Fruit fly (Drosophila melanogaster) whole organism, prepupa: ENCODE measurements around the gene IA-2.

Source experiments
- Blimp-1 ChIP-seq: fragments of 200-800 bp; sonication (Bioruptor generic); optimal IDR thresholded peaks from 3 replicates; lab custom pipeline; 2017; ENCODE audit warnings: missing biosample characterization, missing genetic modification characterization, mild to moderate bottlenecking, moderate library complexity, missing genetic modification reagents
- CG10669 ChIP-seq: fragments of 200-800 bp; sonication (Bioruptor generic); optimal IDR thresholded peaks from 3 replicates; lab custom pipeline; 2018; ENCODE audit warnings: missing biosample characterization, mild to moderate bottlenecking, missing genetic modification characterization, moderate library complexity
- CG11294 ChIP-seq: fragments of 200-800 bp; sonication (Bioruptor generic); IDR thresholded peaks from 2 replicates; pipeline ENCODE4 v1.3.6; 2022; ENCODE audit warnings: missing biosample characterization, missing genetic modification characterization
- CG11762 ChIP-seq: fragments of 200-800 bp; sonication (Bioruptor generic); optimal IDR thresholded peaks from 3 replicates; lab custom pipeline; 2016; ENCODE audit warnings: missing biosample characterization, missing genetic modification characterization; ENCODE audit not compliant: insufficient read depth
- CG15336 ChIP-seq: fragments of 200-800 bp; sonication (Bioruptor generic); IDR thresholded peaks from 2 replicates; pipeline ENCODE4 v1.3.6; 2022; ENCODE audit warnings: missing biosample characterization, missing genetic modification characterization
- CG1621 ChIP-seq: fragments of 200-800 bp; sonication (Bioruptor generic); optimal IDR thresholded peaks from 3 replicates; lab custom pipeline; 2018; ENCODE audit warnings: missing biosample characterization, mild to moderate bottlenecking, missing genetic modification characterization
- CG16779 ChIP-seq: fragments of 200-800 bp; sonication (Bioruptor generic); optimal IDR thresholded peaks from 3 replicates; lab custom pipeline; 2017; ENCODE audit warnings: missing biosample characterization, mild to moderate bottlenecking, missing genetic modification characterization
- CG3032 ChIP-seq: fragments of 200-800 bp; optimal IDR thresholded peaks from 2 replicates; lab custom pipeline; 2019; ENCODE audit warnings: missing biosample characterization, mild to moderate bottlenecking, missing genetic modification characterization, moderate library complexity
- CG32006 ChIP-seq: fragments of 200-800 bp; sonication (Bioruptor generic); optimal IDR thresholded peaks from 3 replicates; lab custom pipeline; 2017; ENCODE audit warnings: missing biosample characterization, mild to moderate bottlenecking, missing genetic modification characterization
- CG34406 ChIP-seq: fragments of 200-800 bp; sonication (Bioruptor generic); optimal IDR thresholded peaks from 3 replicates; lab custom pipeline; 2016; ENCODE audit warnings: missing biosample characterization, missing genetic modification characterization
- CG3919 ChIP-seq: fragments of 200-800 bp; sonication (Bioruptor generic); optimal IDR thresholded peaks from 3 replicates; lab custom pipeline; 2016; ENCODE audit warnings: missing biosample characterization, missing genetic modification characterization
- CG4318 ChIP-seq: fragments of 200-800 bp; sonication (Bioruptor generic); optimal IDR thresholded peaks from 3 replicates; lab custom pipeline; 2017; ENCODE audit warnings: missing biosample characterization, mild to moderate bottlenecking, missing genetic modification characterization
- CG6163 ChIP-seq: fragments of 200-800 bp; sonication (Bioruptor generic); IDR thresholded peaks from 3 replicates; pipeline ENCODE4 v1.3.6; 2022; ENCODE audit warnings: missing biosample characterization, missing genetic modification characterization
- CG6792 ChIP-seq: fragments of 200-800 bp; sonication (Bioruptor generic); optimal IDR thresholded peaks from 3 replicates; lab custom pipeline; 2016; ENCODE audit warnings: missing biosample characterization, missing genetic modification characterization
- CG6808 ChIP-seq: fragments of 200-800 bp; sonication (Bioruptor generic); optimal IDR thresholded peaks from 3 replicates; lab custom pipeline; 2017; ENCODE audit warnings: missing biosample characterization, missing genetic modification characterization, mild to moderate bottlenecking, moderate library complexity, missing genetic modification reagents
- CG8632 ChIP-seq: fragments of 200-800 bp; sonication (Bioruptor generic); optimal IDR thresholded peaks from 3 replicates; lab custom pipeline; 2016; ENCODE audit warnings: missing biosample characterization, missing genetic modification characterization
- Eip75B ChIP-seq: fragments of 200-800 bp; sonication (Bioruptor generic); optimal IDR thresholded peaks from 3 replicates; lab custom pipeline; 2016; ENCODE audit warnings: missing biosample characterization, missing genetic modification characterization
- Eip78C ChIP-seq: fragments of 200-800 bp; sonication (Bioruptor generic); peaks from one replicate; lab custom pipeline; 2016; ENCODE audit warnings: missing biosample characterization, missing genetic modification characterization
- Hr38 ChIP-seq: sonication (Bioruptor generic); optimal IDR thresholded peaks from 2 replicates; lab custom pipeline; 2016; ENCODE audit warnings: missing biosample characterization, missing genetic modification characterization
- Hr39 ChIP-seq: fragments of 200-800 bp; sonication (Bioruptor generic); optimal IDR thresholded peaks from 2 replicates; lab custom pipeline; 2016; ENCODE audit warnings: missing biosample characterization, missing genetic modification characterization
- Hr4 ChIP-seq: fragments of 200-800 bp; sonication (Bioruptor generic); optimal IDR thresholded peaks from 3 replicates; lab custom pipeline; 2016; ENCODE audit warnings: missing biosample characterization, missing genetic modification characterization
- Lpt ChIP-seq: fragments of 200-800 bp; sonication (Bioruptor generic); optimal IDR thresholded peaks from 3 replicates; lab custom pipeline; 2016; ENCODE audit warnings: missing biosample characterization, missing genetic modification characterization
- Met ChIP-seq: fragments of 200-800 bp; sonication (Bioruptor generic); optimal IDR thresholded peaks from 3 replicates; lab custom pipeline; 2016; ENCODE audit warnings: missing biosample characterization, missing genetic modification characterization
- OdsH ChIP-seq: fragments of 200-800 bp; sonication (Bioruptor generic); optimal IDR thresholded peaks from 3 replicates; lab custom pipeline; 2016; ENCODE audit warnings: missing biosample characterization, missing genetic modification characterization
- Sox102F ChIP-seq: fragments of 200-800 bp; sonication (Bioruptor generic); optimal IDR thresholded peaks from 2 replicates; lab custom pipeline; 2016; ENCODE audit warnings: missing biosample characterization, mild to moderate bottlenecking, missing genetic modification characterization
- Sox15 ChIP-seq: fragments of 200-800 bp; sonication (Bioruptor generic); optimal IDR thresholded peaks from 3 replicates; lab custom pipeline; 2016; ENCODE audit warnings: missing biosample characterization, missing genetic modification characterization
- achi ChIP-seq: fragments of 200-800 bp; sonication (Bioruptor generic); optimal IDR thresholded peaks from 3 replicates; lab custom pipeline; 2016; ENCODE audit warnings: missing biosample characterization, missing genetic modification characterization
- eg ChIP-seq: fragments of 200-800 bp; sonication (Bioruptor generic); IDR thresholded peaks from 3 replicates; pipeline ENCODE4 v1.3.6; 2022; ENCODE audit warnings: missing biosample characterization, missing genetic modification characterization
- esn ChIP-seq: fragments of 200-800 bp; sonication (Bioruptor generic); optimal IDR thresholded peaks from 2 replicates; lab custom pipeline; 2016; ENCODE audit warnings: missing biosample characterization, mild to moderate bottlenecking, missing genetic modification characterization, moderate library complexity
- fd59A ChIP-seq: fragments of 200-800 bp; sonication (Bioruptor generic); optimal IDR thresholded peaks from 2 replicates; lab custom pipeline; 2017; ENCODE audit warnings: missing biosample characterization, mild to moderate bottlenecking, missing genetic modification characterization, missing genetic modification reagents
- fd85E ChIP-seq: fragments of 200-800 bp; sonication (Bioruptor generic); optimal IDR thresholded peaks from 3 replicates; lab custom pipeline; 2016; ENCODE audit warnings: missing biosample characterization, missing genetic modification characterization
- fkh ChIP-seq: fragments of 200-800 bp; sonication (Bioruptor generic); optimal IDR thresholded peaks from 3 replicates; lab custom pipeline; 2017; ENCODE audit warnings: missing biosample characterization, mild to moderate bottlenecking, missing genetic modification characterization, moderate library complexity
- net ChIP-seq: fragments of 200-800 bp; sonication (Bioruptor generic); optimal IDR thresholded peaks from 3 replicates; lab custom pipeline; 2016; ENCODE audit warnings: missing biosample characterization, missing genetic modification characterization
- pdm3 ChIP-seq: fragments of 200-800 bp; sonication (Bioruptor generic); optimal IDR thresholded peaks from 3 replicates; lab custom pipeline; 2016; ENCODE audit warnings: missing biosample characterization, missing genetic modification characterization
- salr ChIP-seq, 2 experiments: fragments of 200-800 bp; sonication (Bioruptor generic); optimal IDR thresholded peaks; 3 replicates each; lab custom pipeline; 2016 to 2018; ENCODE audit warnings: missing biosample characterization in 2 of 2, missing genetic modification characterization in 2 of 2, mild to moderate bottlenecking in 1 of 2
- ss ChIP-seq, 2 experiments: fragments of 200-800 bp; sonication (Bioruptor generic); optimal IDR thresholded peaks; 2 replicates in 1 of 2; 3 replicates in 1 of 2; lab custom pipeline; 2017 to 2018; ENCODE audit warnings: mild to moderate bottlenecking in 2 of 2, missing biosample characterization in 2 of 2, missing genetic modification characterization in 2 of 2, moderate library complexity in 1 of 2
- svp ChIP-seq: fragments of 200-800 bp; sonication (Bioruptor generic); peaks from one replicate; lab custom pipeline; 2016; ENCODE audit warnings: missing biosample characterization, missing genetic modification characterization
- vri ChIP-seq: fragments of 200-800 bp; sonication (Bioruptor generic); optimal IDR thresholded peaks from 3 replicates; lab custom pipeline; 2016; ENCODE audit warnings: missing biosample characterization, mild to moderate bottlenecking, missing genetic modification characterization

IA-2 gene

dm6 chr2L:1049361-1049760 is 1.5 kb upstream of the IA-2 start:
- TF ChIP-seq Met (GFP tag; lab: Kevin White, UChicago) (no peak), CG3032 (tag; lab: Kevin White, UChicago) (peak; percentile 10), Lpt (GFP tag; lab: Kevin White, UChicago) (no peak), CG6808 (GFP tag; lab: Kevin White, UChicago) (no peak), CG3919 (GFP tag; lab: Kevin White, UChicago) (peak; percentile 7), Hr38 (GFP tag; lab: Kevin White, UChicago) (no peak), net (peak; percentile 3), fd85E (GFP tag; lab: Kevin White, UChicago) (no peak), OdsH (GFP tag; lab: Kevin White, UChicago) (no peak), CG34406 (GFP tag; lab: Kevin White, UChicago) (peak; percentile 23), CG10669 (peak; percentile 29), Hr4 (GFP tag; lab: Kevin White, UChicago) (no peak), Eip78C (GFP tag; lab: Kevin White, UChicago) (peak; percentile 65), Eip75B (no peak), esn (GFP tag; lab: Kevin White, UChicago) (no peak), CG8632 (GFP tag; lab: Kevin White, UChicago) (no peak), pdm3 (no peak), svp (peak; percentile 38)

- TF ChIP-seq eg, result no peak
- TF ChIP-seq Sox15 (GFP tag; lab: Kevin White, UChicago), result no peak
- TF ChIP-seq salr (GFP tag; optimal IDR thresholded peaks at IDR 0.05; lab: Kevin White, UChicago), result no peak
- TF ChIP-seq fkh, result no peak
- TF ChIP-seq CG11294, result no peak
- no peak for TF ChIP-seq CG34406 (GFP tag; lab: Kevin White, UChicago)
- no peak for TF ChIP-seq Hr39 (GFP tag; lab: Kevin White, UChicago)
- TF ChIP-seq achi (GFP tag; lab: Kevin White, UChicago), result no peak
- no peak for TF ChIP-seq CG3032 (tag; lab: Kevin White, UChicago)
- no peak for TF ChIP-seq vri (GFP tag; lab: Kevin White, UChicago)
- no peak for TF ChIP-seq Hr38 (GFP tag; lab: Kevin White, UChicago)
- TF ChIP-seq fd59A (GFP tag; lab: Kevin White, UChicago), result no peak
Measured at dm6 chr2L:1048846-1049245, 993 bp upstream of the IA-2 start.

- TF ChIP-seq salr (GFP tag; optimal IDR thresholded peaks at IDR 0.05; lab: Kevin White, UChicago) (no peak), Eip78C (GFP tag; lab: Kevin White, UChicago) (peak; percentile 60), Hr4 (GFP tag; lab: Kevin White, UChicago) (peak; percentile 3), svp (peak; percentile 57), CG15336 (GFP tag; lab: Robert Waterston, UW) (peak; percentile 17; the same call in 1 of the 2 replicates), CG32006 (peak; percentile 49), CG4318 (GFP tag; lab: Kevin White, UChicago) (peak; percentile 0), vri (GFP tag; lab: Kevin White, UChicago) (no peak), OdsH (GFP tag; lab: Kevin White, UChicago) (peak; percentile 17)
Measured at dm6 chr2L:1048427-1048826, 574 bp upstream of the IA-2 start.

- no peak for TF ChIP-seq Blimp-1 (GFP tag; lab: Kevin White, UChicago)
- TF ChIP-seq salr (GFP tag; optimal IDR thresholded peaks at IDR 0.05; lab: Kevin White, UChicago), result no peak
- TF ChIP-seq ss (GFP tag; optimal IDR thresholded peaks at IDR 0.05; lab: Kevin White, UChicago), result no peak
- no peak for TF ChIP-seq CG6792 (GFP tag; lab: Kevin White, UChicago)
- TF ChIP-seq Sox102F (GFP tag; lab: Kevin White, UChicago), result no peak
- no peak for TF ChIP-seq CG16779 (tag; lab: Kevin White, UChicago)
- TF ChIP-seq CG11762 (GFP tag; lab: Kevin White, UChicago), result no peak
- no peak for TF ChIP-seq pdm3
- no peak for TF ChIP-seq OdsH (GFP tag; lab: Kevin White, UChicago)
- no peak for TF ChIP-seq fd59A (GFP tag; lab: Kevin White, UChicago)
- TF ChIP-seq Hr38 (GFP tag; lab: Kevin White, UChicago), result no peak
- no peak for TF ChIP-seq Eip75B
- no peak for TF ChIP-seq CG6163 (GFP tag; lab: Robert Waterston, UW)
- no peak for TF ChIP-seq CG1621 (tag; lab: Kevin White, UChicago)
Measured at dm6 chr2L:1047245-1047644, 608 bp downstream of the IA-2 start.
